Fruit fly (Drosophila melanogaster): Measurements from ENCODE around the gene CG17105.

DNA sequence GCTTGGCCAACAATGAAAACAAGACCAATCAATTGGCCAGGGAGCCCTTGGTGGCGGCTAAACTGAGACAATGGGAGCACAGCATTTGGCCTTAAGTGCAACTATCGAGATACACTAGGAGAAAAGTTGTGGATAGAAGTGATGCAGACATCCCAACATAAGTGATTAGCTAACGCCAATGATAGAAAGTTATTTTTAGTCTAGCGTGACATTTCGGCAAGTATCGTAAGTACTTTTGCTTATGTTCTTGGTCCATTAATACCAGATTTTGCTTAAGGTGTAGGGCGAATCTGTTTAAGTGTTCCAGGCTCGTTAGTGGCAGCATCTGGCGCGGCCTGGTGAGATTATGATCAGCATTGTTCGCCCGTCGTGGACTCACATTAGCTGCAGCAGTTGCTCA is 48.1 kb upstream of the CG17105 start:
- TF ChIP-seq fru (GFP tag; optimal IDR thresholded peaks at IDR 0.05) (peak; percentile 31), Hr83 (GFP tag; optimal IDR thresholded peaks at IDR 0.05; ENCODE audit: poor library complexity, severe bottlenecking) (no peak), usp (GFP tag; optimal IDR thresholded peaks at IDR 0.05) (no peak), br (GFP tag; optimal IDR thresholded peaks at IDR 0.05) (peak; percentile 9), lola (GFP tag; optimal IDR thresholded peaks at IDR 0.05) (no peak), sage (GFP tag; optimal IDR thresholded peaks at IDR 0.05) (no peak), woc (GFP tag; optimal IDR thresholded peaks at IDR 0.05) (no peak)

Measured in whole organism, wandering third instar larva.